Worm (Caenorhabditis elegans) whole organism, L4 larva: ENCODE results near the gene Y44A6C.1.

ENCODE experiments used
- F26F4.8 ChIP-seq: fragments of 200-800 bp; sonication (Bioruptor generic); conservative IDR thresholded peaks from 2 replicates; pipeline ENCODE4 v1.3.6; 2022; ENCODE audit warnings: missing genetic modification characterization, missing compliant biosample characterization
- R02D3.7 ChIP-seq: fragments of 150-350 bp; sonication (generic microtip); optimal IDR thresholded peaks from 3 replicates; lab custom pipeline; 2014; ENCODE audit warnings: missing biosample characterization, missing genetic modification characterization
- T20F7.1 ChIP-seq: fragments of 200-800 bp; sonication (Bioruptor generic); optimal IDR thresholded peaks from 2 replicates; lab custom pipeline; 2018; ENCODE audit warnings: mild to moderate bottlenecking, missing genetic modification characterization, missing compliant biosample characterization
- ZK546.5 ChIP-seq, 2 experiments: sonication (generic microtip); optimal IDR thresholded peaks; 2 replicates each; lab custom pipeline; 2017; ENCODE audit warnings: missing biosample characterization in 2 of 2, missing genetic modification characterization in 2 of 2
- aha-1 ChIP-seq: fragments of 150-350 bp; peaks from one replicate; lab custom pipeline; 2014; ENCODE audit warnings: missing biosample characterization, missing genetic modification characterization
- ceh-20 ChIP-seq: fragments of 200-800 bp; sonication (Bioruptor generic); IDR thresholded peaks from 2 replicates; pipeline ENCODE4 v1.3.6; 2022; ENCODE audit warnings: missing genetic modification reagents, missing genetic modification characterization, missing compliant biosample characterization
- ceh-28 ChIP-seq: fragments of 150-350 bp; optimal IDR thresholded peaks from 2 replicates; lab custom pipeline; 2014; ENCODE audit warnings: missing biosample characterization, missing genetic modification reagents, missing genetic modification characterization
- ceh-82 ChIP-seq: sonication (generic microtip); optimal IDR thresholded peaks from 2 replicates; lab custom pipeline; 2017; ENCODE audit warnings: missing biosample characterization, missing genetic modification characterization
- ctbp-1 ChIP-seq: fragments of 200-800 bp; sonication (Bioruptor generic); IDR thresholded peaks from 2 replicates; pipeline ENCODE4 v1.3.6; 2022; ENCODE audit warnings: missing genetic modification reagents, missing genetic modification characterization, missing compliant biosample characterization
- daf-16 ChIP-seq, 3 experiments: sonication (generic microtip); optimal IDR thresholded peaks; 2 replicates each; lab custom pipeline; 2016 to 2017; ENCODE audit warnings: missing genetic modification characterization in 3 of 3, missing genetic modification reagents in 3 of 3, mild to moderate bottlenecking in 2 of 3, missing compliant biosample characterization in 2 of 3, missing biosample characterization in 1 of 3, moderate library complexity in 1 of 3
- dmd-6 ChIP-seq: fragments of 200-800 bp; sonication (Bioruptor generic); IDR thresholded peaks from 2 replicates; pipeline ENCODE4 v1.3.6; 2022; ENCODE audit warnings: missing genetic modification reagents, missing genetic modification characterization, missing compliant biosample characterization
- dpl-1 ChIP-seq: fragments of 150-350 bp; optimal IDR thresholded peaks from 2 replicates; lab custom pipeline; 2014; ENCODE audit warnings: missing biosample characterization, missing genetic modification reagents, missing genetic modification characterization
- dve-1 ChIP-seq: sonication (generic microtip); optimal IDR thresholded peaks from 2 replicates; lab custom pipeline; 2017; ENCODE audit warnings: antibody characterized with exemption, mild to moderate bottlenecking, missing genetic modification characterization, missing compliant biosample characterization; ENCODE audit not compliant: insufficient read depth
- egl-27 ChIP-seq: sonication (generic microtip); optimal IDR thresholded peaks from 3 replicates; lab custom pipeline; 2017; ENCODE audit warnings: missing biosample characterization, missing genetic modification reagents, missing genetic modification characterization
- egl-43 ChIP-seq: fragments of 200-800 bp; sonication (Bioruptor generic); IDR thresholded peaks from 2 replicates; pipeline ENCODE4 v1.3.6; 2022; ENCODE audit warnings: missing genetic modification reagents, missing genetic modification characterization, missing compliant biosample characterization
- fkh-10 ChIP-seq: fragments of 150-350 bp; optimal IDR thresholded peaks from 2 replicates; lab custom pipeline; 2014; ENCODE audit warnings: missing biosample characterization, missing genetic modification reagents, missing genetic modification characterization
- hif-1 ChIP-seq, 2 experiments: sonication (generic microtip); optimal IDR thresholded peaks; 2 replicates each; lab custom pipeline; 2016 to 2017; ENCODE audit warnings: missing compliant biosample characterization in 2 of 2, missing genetic modification characterization in 2 of 2, missing genetic modification reagents in 2 of 2, missing genotype in 2 of 2, mild to moderate bottlenecking in 1 of 2
- hlh-11 ChIP-seq: fragments of 200-800 bp; sonication (Bioruptor generic); optimal IDR thresholded peaks from 2 replicates; lab custom pipeline; 2018; ENCODE audit warnings: mild to moderate bottlenecking, missing genetic modification characterization, missing compliant biosample characterization
- hlh-30 ChIP-seq: sonication (generic microtip); optimal IDR thresholded peaks from 2 replicates; lab custom pipeline; 2017; ENCODE audit warnings: antibody characterized with exemption, mild to moderate bottlenecking, missing genetic modification characterization, missing compliant biosample characterization; ENCODE audit not compliant: insufficient read depth
- hmg-1.1 ChIP-seq: fragments of 200-800 bp; sonication (Bioruptor generic); IDR thresholded peaks from 2 replicates; pipeline ENCODE4 v1.3.6; 2022; ENCODE audit warnings: missing genetic modification reagents, missing genetic modification characterization, missing compliant biosample characterization
- jun-1 ChIP-seq: fragments of 150-350 bp; optimal IDR thresholded peaks from 2 replicates; lab custom pipeline; 2014; ENCODE audit warnings: missing biosample characterization, missing genetic modification reagents, missing genetic modification characterization
- lin-29 ChIP-seq: fragments of 200-800 bp; sonication (Bioruptor generic); IDR thresholded peaks from 2 replicates; pipeline ENCODE4 v1.3.6; 2022; ENCODE audit warnings: missing genetic modification reagents, missing genetic modification characterization, missing compliant biosample characterization
- lin-38 ChIP-seq: fragments of 200-800 bp; sonication (Bioruptor generic); IDR thresholded peaks from 2 replicates; pipeline ENCODE4 v1.3.6; 2022; ENCODE audit warnings: missing genetic modification reagents, missing genetic modification characterization, missing compliant biosample characterization
- lsy-2 ChIP-seq, 2 experiments: fragments of 150-350 bp in 1 of 2; sonication (generic microtip) in 1 of 2; optimal IDR thresholded peaks; 2 replicates each; lab custom pipeline; 2014 to 2017; ENCODE audit warnings: missing biosample characterization in 2 of 2, missing genetic modification characterization in 2 of 2
- mdl-1 ChIP-seq, 2 experiments: fragments of 150-350 bp in 1 of 2; sonication (generic microtip) in 1 of 2; optimal IDR thresholded peaks; 2 replicates each; lab custom pipeline; 2014 to 2017; ENCODE audit warnings: missing biosample characterization in 2 of 2, missing genetic modification characterization in 2 of 2
- mdt-29 ChIP-seq: fragments of 200-800 bp; sonication (Bioruptor generic); IDR thresholded peaks from 2 replicates; pipeline ENCODE4 v1.3.6; 2022; ENCODE audit warnings: missing genetic modification reagents, missing genetic modification characterization, missing compliant biosample characterization
- mep-1 ChIP-seq: fragments of 150-350 bp; sonication (generic microtip); optimal IDR thresholded peaks from 3 replicates; lab custom pipeline; 2014; ENCODE audit warnings: missing biosample characterization, missing genetic modification characterization
- mes-2 ChIP-seq: sonication (generic microtip); optimal IDR thresholded peaks from 2 replicates; lab custom pipeline; 2016; ENCODE audit warnings: missing genotype, mild to moderate bottlenecking, missing genetic modification characterization, missing compliant biosample characterization; ENCODE audit not compliant: poor library complexity, severe bottlenecking
- nhr-10 ChIP-seq: fragments of 150-350 bp; optimal IDR thresholded peaks from 2 replicates; lab custom pipeline; 2014; ENCODE audit warnings: missing biosample characterization, missing genetic modification characterization
- nhr-102 ChIP-seq: sonication (generic microtip); optimal IDR thresholded peaks from 2 replicates; lab custom pipeline; 2016; ENCODE audit warnings: mild to moderate bottlenecking, missing genetic modification characterization, moderate library complexity, missing compliant biosample characterization
- nhr-11 ChIP-seq: fragments of 150-350 bp; optimal IDR thresholded peaks from 2 replicates; lab custom pipeline; 2014; ENCODE audit warnings: missing biosample characterization, missing genetic modification characterization
- nhr-25 ChIP-seq: sonication (generic microtip); optimal IDR thresholded peaks from 2 replicates; lab custom pipeline; 2017; ENCODE audit warnings: missing genetic modification characterization, mild to moderate bottlenecking, missing compliant biosample characterization, antibody characterized with exemption, moderate library complexity, borderline replicate concordance; ENCODE audit not compliant: insufficient read depth
- nhr-28 ChIP-seq: fragments of 150-350 bp; optimal IDR thresholded peaks from 2 replicates; lab custom pipeline; 2014; ENCODE audit warnings: missing biosample characterization, missing genetic modification characterization
- nhr-6 ChIP-seq: fragments of 150-350 bp; optimal IDR thresholded peaks from 2 replicates; lab custom pipeline; 2014; ENCODE audit warnings: missing biosample characterization, missing genetic modification characterization
- nhr-77 ChIP-seq: fragments of 150-350 bp; optimal IDR thresholded peaks from 2 replicates; lab custom pipeline; 2014; ENCODE audit warnings: missing biosample characterization, missing genetic modification characterization
- pha-4 ChIP-seq, 2 experiments: fragments of 150-350 bp in 1 of 2; fragments of 200-800 bp in 1 of 2; sonication (Bioruptor generic) in 1 of 2; IDR thresholded peaks in 1 of 2; optimal IDR thresholded peaks in 1 of 2; 2 replicates each; pipeline versions ENCODE4 v1.3.6 to Lab custom; 2014 to 2022; ENCODE audit warnings: missing genetic modification characterization in 2 of 2, missing genetic modification reagents in 2 of 2, missing biosample characterization in 1 of 2, missing compliant biosample characterization in 1 of 2
- saeg-2 ChIP-seq: fragments of 200-800 bp; sonication (Bioruptor generic); IDR thresholded peaks from 2 replicates; pipeline ENCODE4 v1.3.6; 2022; ENCODE audit warnings: missing genetic modification reagents, missing genetic modification characterization, missing compliant biosample characterization
- snpc-4 ChIP-seq: fragments of 150-350 bp; optimal IDR thresholded peaks from 2 replicates; lab custom pipeline; 2014; ENCODE audit warnings: missing biosample characterization, missing genetic modification characterization
- tag-97 ChIP-seq: fragments of 200-800 bp; sonication (Bioruptor generic); IDR thresholded peaks from 2 replicates; pipeline ENCODE4 v1.3.6; 2022; ENCODE audit warnings: missing genetic modification characterization, missing compliant biosample characterization
- unc-62 ChIP-seq, 3 experiments: fragments of 150-350 bp in 1 of 3; sonication (generic microtip); optimal IDR thresholded peaks in 2 of 3; peaks in 1 of 3; 1 replicate in 1 of 3; 2 replicates in 2 of 3; lab custom pipeline; 2014 to 2017; ENCODE audit warnings: missing biosample characterization in 3 of 3, missing genetic modification characterization in 3 of 3, missing genetic modification reagents in 3 of 3, missing genotype in 1 of 3
- vab-7 ChIP-seq: fragments of 200-800 bp; sonication (Bioruptor generic); IDR thresholded peaks from 2 replicates; pipeline ENCODE4 v1.3.6; 2022; ENCODE audit warnings: missing genetic modification reagents, missing genetic modification characterization, missing compliant biosample characterization
- zag-1 ChIP-seq: fragments of 150-350 bp; optimal IDR thresholded peaks from 2 replicates; lab custom pipeline; 2014; ENCODE audit warnings: missing biosample characterization, missing genetic modification characterization
- zfp-3 ChIP-seq: fragments of 200-800 bp; sonication (Bioruptor generic); conservative IDR thresholded peaks from 2 replicates; pipeline ENCODE4 v1.3.6; 2022; ENCODE audit warnings: missing genetic modification reagents, missing genetic modification characterization, missing compliant biosample characterization
- zip-11 ChIP-seq: fragments of 200-800 bp; sonication (Bioruptor generic); IDR thresholded peaks from 2 replicates; pipeline ENCODE4 v1.3.6; 2022; ENCODE audit warnings: missing genetic modification characterization, missing compliant biosample characterization
- zip-2 ChIP-seq: fragments of 150-350 bp; optimal IDR thresholded peaks from 2 replicates; lab custom pipeline; 2014; ENCODE audit warnings: missing biosample characterization, missing genetic modification characterization

Y44A6C.1 gene

DNA sequence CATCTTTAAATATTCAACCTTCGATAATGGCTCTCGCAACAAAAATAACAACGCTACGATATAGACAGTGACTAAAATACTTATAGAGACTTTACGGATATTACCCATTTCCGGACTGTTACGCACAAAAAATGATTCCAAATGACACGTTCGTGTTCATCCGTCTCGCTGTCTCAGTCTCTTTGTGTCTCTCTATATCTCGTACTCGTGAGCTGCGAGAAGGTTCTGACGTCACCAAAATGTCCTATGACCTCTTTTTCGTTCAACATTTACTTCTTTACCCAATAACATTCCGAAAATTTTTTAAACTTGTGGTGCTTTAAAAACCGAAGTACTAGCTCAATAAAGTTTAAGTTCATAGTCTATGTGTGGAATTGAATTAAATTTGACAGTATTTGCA, 3.6 kb upstream of the Y44A6C.1 start:
- TF ChIP-seq egl-27 (tag; lab: Kevin White, UChicago) (no peak), ctbp-1 (GFP tag; lab: Robert Waterston, UW) (no peak), zfp-3 (GFP tag; lab: Robert Waterston, UW) (no peak), nhr-102 (no peak), T20F7.1 (GFP tag; lab: Kevin White, UChicago) (no peak), lin-29 (GFP tag; lab: Robert Waterston, UW) (no peak), hif-1 (tag; optimal IDR thresholded peaks at IDR 0.05; lab: Kevin White, UChicago) (peak in 1 of 2 experiments; percentile 95), hlh-30 (tag; lab: Kevin White, UChicago) (peak; percentile 79), ZK546.5 (tag; optimal IDR thresholded peaks at IDR 0.05; lab: Kevin White, UChicago) (no peak), fkh-10 (GFP tag; lab: Kevin White, UChicago) (no peak), nhr-6 (tag; lab: Kevin White, UChicago) (no peak), aha-1 (tag; lab: Kevin White, UChicago) (peak; percentile 99), hlh-11 (tag; lab: Kevin White, UChicago) (peak; percentile 34), snpc-4 (no peak), egl-43 (GFP tag; lab: Robert Waterston, UW) (no peak), lsy-2 (tag; optimal IDR thresholded peaks at IDR 0.05; lab: Kevin White, UChicago) (peak in 1 of 2 experiments; percentile 32), mdt-29 (GFP tag; lab: Robert Waterston, UW) (no peak), jun-1 (no peak), hmg-1.1 (GFP tag; lab: Robert Waterston, UW) (peak; percentile 23; the same call in 1 of the 2 replicates), pha-4 (GFP tag; IDR thresholded peaks at IDR 0.05; lab: Robert Waterston, UW) (no peak), pha-4 (tag; optimal IDR thresholded peaks at IDR 0.05; lab: Kevin White, UChicago) (no peak), nhr-77 (tag; lab: Kevin White, UChicago) (no peak), nhr-25 (no peak)

DNA sequence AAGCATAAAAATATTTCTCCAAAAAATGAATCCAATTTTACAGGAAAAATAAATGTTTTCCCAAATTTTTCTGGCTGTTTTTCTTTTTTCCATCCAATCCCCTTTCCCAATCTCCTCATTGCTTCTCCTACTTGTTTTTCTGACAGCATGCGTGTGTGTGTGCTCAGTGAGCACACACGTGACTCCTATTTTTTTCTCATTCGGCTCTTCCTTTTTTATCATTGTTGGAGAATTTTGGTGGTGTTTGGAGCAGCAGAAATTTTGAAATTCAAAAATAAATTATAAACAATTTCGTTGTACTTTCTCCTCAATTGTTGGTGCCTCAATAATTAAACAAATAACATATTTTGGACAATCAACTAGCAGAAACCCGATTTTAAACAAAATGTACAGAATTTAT, 3.1 kb upstream of the Y44A6C.1 start:
- TF ChIP-seq hlh-30 (tag; lab: Kevin White, UChicago) (peak; percentile 71), mdl-1 (tag; optimal IDR thresholded peaks at IDR 0.05; lab: Kevin White, UChicago) (peak in 1 of 2 experiments; percentile 61), aha-1 (tag; lab: Kevin White, UChicago) (peak; percentile 81), nhr-10 (tag; lab: Kevin White, UChicago) (no peak), zip-11 (GFP tag; lab: Robert Waterston, UW) (no peak), dve-1 (tag; lab: Kevin White, UChicago) (peak; percentile 22)

DNA sequence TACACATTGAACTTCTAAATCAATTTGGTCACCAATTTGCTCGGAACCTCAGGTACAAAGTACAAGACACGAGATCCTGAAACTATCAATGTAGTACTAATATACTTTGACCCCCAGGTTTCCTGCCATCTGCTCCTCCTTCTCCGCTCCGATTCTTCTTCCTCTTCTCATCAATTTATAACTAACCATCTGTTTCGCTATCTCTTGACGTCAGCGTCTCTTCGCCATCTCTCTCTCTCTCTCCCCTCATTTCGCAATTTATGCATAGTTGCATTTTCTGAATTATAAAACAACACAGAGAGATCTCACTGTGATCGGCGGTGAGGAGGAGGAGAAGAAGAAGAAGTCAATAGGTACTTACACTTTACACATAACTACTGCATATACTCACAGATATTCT, 2.0 kb upstream of the Y44A6C.1 start:
- TF ChIP-seq ZK546.5 (tag; optimal IDR thresholded peaks at IDR 0.05; lab: Kevin White, UChicago) (no peak), unc-62 (GFP tag; optimal IDR thresholded peaks at IDR 0.05 in 1 of 2; lab: Kevin White, UChicago) (peak in 1 of 2 experiments; percentile 15), unc-62 (tag; optimal IDR thresholded peaks at IDR 0.05; lab: Kevin White, UChicago) (no peak), R02D3.7 (no peak), dpl-1 (GFP tag; lab: Kevin White, UChicago) (peak; percentile 10), hlh-11 (tag; lab: Kevin White, UChicago) (peak; percentile 32), T20F7.1 (GFP tag; lab: Kevin White, UChicago) (no peak), tag-97 (no peak), dmd-6 (GFP tag; lab: Robert Waterston, UW) (peak; percentile 49; the same call in 1 of the 2 replicates), ceh-28 (tag; lab: Kevin White, UChicago) (no peak), mes-2 (peak; percentile 38), ceh-82 (tag; lab: Kevin White, UChicago) (no peak), F26F4.8 (GFP tag; lab: Robert Waterston, UW) (no peak), nhr-11 (tag; lab: Kevin White, UChicago) (peak; percentile 39), snpc-4 (no peak), ctbp-1 (GFP tag; lab: Robert Waterston, UW) (0 out of 2 replicates have a peak, but pooled peaks have one; percentile 8), daf-16 (GFP tag; optimal IDR thresholded peaks at IDR 0.05; lab: Kevin White, UChicago) (no peak), daf-16 (tag; optimal IDR thresholded peaks at IDR 0.05; lab: Kevin White, UChicago) (peak; percentile 20), nhr-28 (peak; percentile 40), saeg-2 (GFP tag; lab: Robert Waterston, UW) (no peak), mep-1 (tag; lab: Kevin White, UChicago) (peak; percentile 32), zag-1 (tag; lab: Kevin White, UChicago) (no peak), ceh-20 (GFP tag; lab: Robert Waterston, UW) (peak; percentile 41; the same call in 1 of the 2 replicates), lin-38 (GFP tag; lab: Robert Waterston, UW) (no peak), lsy-2 (tag; optimal IDR thresholded peaks at IDR 0.05; lab: Kevin White, UChicago) (peak in 1 of 2 experiments; percentile 49), zip-2 (tag; lab: Kevin White, UChicago) (no peak), vab-7 (GFP tag; lab: Robert Waterston, UW) (no peak), nhr-102 (no peak)
